Fruit fly (Drosophila melanogaster) whole organism, wandering third instar larva: Measurements from ENCODE around the gene Hipk.

Experiments
- CG32264 ChIP-seq: fragments of 200-800 bp; sonication (Bioruptor generic); optimal IDR thresholded peaks from 2 replicates; lab custom pipeline; 2016; ENCODE audit warnings: missing biosample characterization, missing genetic modification characterization
- Mio ChIP-seq: sonication (Bioruptor generic); optimal IDR thresholded peaks from 2 replicates; lab custom pipeline; 2016; ENCODE audit warnings: missing biosample characterization, missing genetic modification characterization
- ey ChIP-seq: fragments of 200-800 bp; sonication (Bioruptor generic); optimal IDR thresholded peaks from 2 replicates; lab custom pipeline; 2016; ENCODE audit warnings: missing biosample characterization, missing genetic modification characterization
- foxo ChIP-seq, 2 experiments: fragments of 200-800 bp; sonication (Bioruptor generic); optimal IDR thresholded peaks; 2 replicates in 1 of 2; 3 replicates in 1 of 2; lab custom pipeline; 2016 to 2017; ENCODE audit warnings: missing biosample characterization in 2 of 2, missing genetic modification characterization in 2 of 2
- usp ChIP-seq: fragments of >200 bp; optimal IDR thresholded peaks from 2 replicates; lab custom pipeline; 2017; ENCODE audit warnings: missing biosample characterization, missing genetic modification characterization

DNA sequence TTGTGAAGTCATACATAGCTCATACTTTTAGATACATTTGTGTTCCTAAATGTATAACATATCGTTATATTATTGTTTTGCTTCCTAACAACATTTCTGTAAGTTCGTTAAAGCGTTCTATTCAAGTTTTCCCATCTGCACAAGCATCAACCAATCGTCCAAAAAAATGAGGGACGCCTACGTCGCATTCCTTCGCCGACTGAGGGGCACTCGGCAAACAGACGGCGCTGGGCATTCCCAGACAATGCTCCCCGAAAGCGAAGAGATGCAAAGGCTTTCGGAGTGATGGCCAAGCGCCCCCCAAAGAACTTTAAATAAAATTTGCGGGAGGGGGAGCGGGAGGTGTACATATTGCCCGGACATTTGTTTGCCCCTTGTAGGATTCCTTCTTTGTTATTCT is 67.9 kb downstream of the Hipk start:
- TF ChIP-seq usp (GFP tag; lab: Kevin White, UChicago) (no peak), ey (GFP tag; lab: Kevin White, UChicago) (no peak), Mio (GFP tag; lab: Kevin White, UChicago) (no peak), foxo (GFP tag; optimal IDR thresholded peaks at IDR 0.05; lab: Kevin White, UChicago) (no peak), CG32264 (no peak)
